Worm (Caenorhabditis elegans) whole organism, L4 larva: ENCODE data around the gene Y4C6A.3.

Experiments used
- D1046.2 ChIP-seq: fragments of 200-800 bp; sonication (Bioruptor generic); IDR thresholded peaks from 2 replicates; pipeline ENCODE4 v1.3.6; 2022; ENCODE audit warnings: missing genetic modification characterization, missing compliant biosample characterization
- F10B5.3 ChIP-seq: sonication (generic microtip); optimal IDR thresholded peaks from 2 replicates; lab custom pipeline; 2016; ENCODE audit warnings: mild to moderate bottlenecking, missing genetic modification characterization, missing compliant biosample characterization
- F44E2.7 ChIP-seq: fragments of 200-800 bp; sonication (Bioruptor generic); IDR thresholded peaks from 2 replicates; pipeline ENCODE4 v2.1.2; 2022; ENCODE audit warnings: missing genetic modification characterization, missing compliant biosample characterization
- F49E8.2 ChIP-seq: sonication (generic microtip); optimal IDR thresholded peaks from 2 replicates; lab custom pipeline; 2016; ENCODE audit warnings: missing compliant biosample characterization, mild to moderate bottlenecking, missing genetic modification characterization, borderline replicate concordance
- R02D3.7 ChIP-seq: fragments of 150-350 bp; sonication (generic microtip); optimal IDR thresholded peaks from 3 replicates; lab custom pipeline; 2014; ENCODE audit warnings: missing biosample characterization, missing genetic modification characterization
- Y48G9A.11 ChIP-seq: fragments of 200-800 bp; sonication (Bioruptor generic); IDR thresholded peaks from 2 replicates; pipeline ENCODE4 v1.3.6; 2022; ENCODE audit warnings: missing genetic modification reagents, missing genetic modification characterization, missing compliant biosample characterization
- Y75B8A.6 ChIP-seq: fragments of 200-800 bp; sonication (Bioruptor generic); IDR thresholded peaks from 2 replicates; pipeline ENCODE4 v1.3.6; 2022; ENCODE audit warnings: missing genetic modification reagents, missing genetic modification characterization, missing compliant biosample characterization
- aha-1 ChIP-seq: fragments of 150-350 bp; peaks from one replicate; lab custom pipeline; 2014; ENCODE audit warnings: missing biosample characterization, missing genetic modification characterization
- ama-1 ChIP-seq: fragments of 150-350 bp; optimal IDR thresholded peaks from 2 replicates; lab custom pipeline; 2014; ENCODE audit warnings: inconsistent platforms, mixed read lengths
- arid-1 ChIP-seq: fragments of 200-800 bp; sonication (Bioruptor generic); conservative IDR thresholded peaks from 2 replicates; pipeline ENCODE4 v1.3.6; 2022; ENCODE audit warnings: missing genetic modification reagents, missing genetic modification characterization, missing compliant biosample characterization
- ceh-32 ChIP-seq: sonication (generic microtip); optimal IDR thresholded peaks from 2 replicates; lab custom pipeline; 2016; ENCODE audit warnings: mild to moderate bottlenecking, missing genetic modification characterization, missing compliant biosample characterization; ENCODE audit not compliant: poor library complexity
- daf-12 ChIP-seq: fragments of 150-350 bp; optimal IDR thresholded peaks from 2 replicates; lab custom pipeline; 2014; ENCODE audit warnings: missing biosample characterization, missing genetic modification reagents, missing genetic modification characterization
- dmd-9 ChIP-seq: fragments of 200-800 bp; sonication (Bioruptor generic); IDR thresholded peaks from 2 replicates; pipeline ENCODE4 v1.3.6; 2022; ENCODE audit warnings: missing genetic modification reagents, missing genetic modification characterization, missing compliant biosample characterization
- dpl-1 ChIP-seq: fragments of 150-350 bp; optimal IDR thresholded peaks from 2 replicates; lab custom pipeline; 2014; ENCODE audit warnings: missing biosample characterization, missing genetic modification reagents, missing genetic modification characterization
- egl-43 ChIP-seq: fragments of 200-800 bp; sonication (Bioruptor generic); IDR thresholded peaks from 2 replicates; pipeline ENCODE4 v1.3.6; 2022; ENCODE audit warnings: missing genetic modification reagents, missing genetic modification characterization, missing compliant biosample characterization
- gei-8 ChIP-seq: fragments of 200-800 bp; sonication (Bioruptor generic); optimal IDR thresholded peaks from 2 replicates; lab custom pipeline; 2018; ENCODE audit warnings: mild to moderate bottlenecking, missing genetic modification characterization, missing compliant biosample characterization
- lim-7 ChIP-seq: fragments of 200-800 bp; sonication (Bioruptor generic); IDR thresholded peaks from 2 replicates; pipeline ENCODE4 v1.3.6; 2022; ENCODE audit warnings: missing genetic modification characterization, missing compliant biosample characterization
- lin-15B ChIP-seq: fragments of 150-350 bp; sonication (generic microtip); optimal IDR thresholded peaks from 3 replicates; lab custom pipeline; 2014; ENCODE audit warnings: missing biosample characterization, missing genetic modification characterization
- madf-9 ChIP-seq: fragments of 200-800 bp; sonication (Bioruptor generic); conservative IDR thresholded peaks from 2 replicates; pipeline ENCODE4 v1.3.6; 2022; ENCODE audit warnings: missing genetic modification reagents, missing genetic modification characterization, missing compliant biosample characterization
- mxl-2 ChIP-seq: fragments of 200-800 bp; sonication (Bioruptor generic); conservative IDR thresholded peaks from 2 replicates; pipeline ENCODE4 v1.3.6; 2022; ENCODE audit warnings: missing genetic modification reagents, missing genetic modification characterization, missing compliant biosample characterization
- nhr-11 ChIP-seq: fragments of 150-350 bp; optimal IDR thresholded peaks from 2 replicates; lab custom pipeline; 2014; ENCODE audit warnings: missing biosample characterization, missing genetic modification characterization
- nhr-25 ChIP-seq: sonication (generic microtip); optimal IDR thresholded peaks from 2 replicates; lab custom pipeline; 2017; ENCODE audit warnings: missing genetic modification characterization, mild to moderate bottlenecking, missing compliant biosample characterization, antibody characterized with exemption, moderate library complexity, borderline replicate concordance; ENCODE audit not compliant: insufficient read depth
- nhr-76 ChIP-seq: fragments of 150-350 bp; optimal IDR thresholded peaks from 2 replicates; lab custom pipeline; 2014; ENCODE audit warnings: missing biosample characterization, missing genetic modification characterization
- pha-4 ChIP-seq, 2 experiments: fragments of 150-350 bp in 1 of 2; fragments of 200-800 bp in 1 of 2; sonication (Bioruptor generic) in 1 of 2; IDR thresholded peaks in 1 of 2; optimal IDR thresholded peaks in 1 of 2; 2 replicates each; pipeline versions ENCODE4 v1.3.6 to Lab custom; 2014 to 2022; ENCODE audit warnings: missing genetic modification characterization in 2 of 2, missing genetic modification reagents in 2 of 2, missing biosample characterization in 1 of 2, missing compliant biosample characterization in 1 of 2
- saeg-2 ChIP-seq: fragments of 200-800 bp; sonication (Bioruptor generic); IDR thresholded peaks from 2 replicates; pipeline ENCODE4 v1.3.6; 2022; ENCODE audit warnings: missing genetic modification reagents, missing genetic modification characterization, missing compliant biosample characterization
- snpc-1.2 ChIP-seq: fragments of 200-800 bp; sonication (Bioruptor generic); IDR thresholded peaks from 2 replicates; pipeline ENCODE4 v1.3.6; 2022; ENCODE audit warnings: missing genetic modification reagents, missing genetic modification characterization, missing compliant biosample characterization
- snpc-4 ChIP-seq: fragments of 150-350 bp; optimal IDR thresholded peaks from 2 replicates; lab custom pipeline; 2014; ENCODE audit warnings: missing biosample characterization, missing genetic modification characterization
- tag-97 ChIP-seq: fragments of 200-800 bp; sonication (Bioruptor generic); IDR thresholded peaks from 2 replicates; pipeline ENCODE4 v1.3.6; 2022; ENCODE audit warnings: missing genetic modification characterization, missing compliant biosample characterization
- unc-130 ChIP-seq: sonication (generic microtip); optimal IDR thresholded peaks from 2 replicates; lab custom pipeline; 2016; ENCODE audit warnings: missing genetic modification reagents, missing genetic modification characterization, missing compliant biosample characterization
- zag-1 ChIP-seq: fragments of 150-350 bp; optimal IDR thresholded peaks from 2 replicates; lab custom pipeline; 2014; ENCODE audit warnings: missing biosample characterization, missing genetic modification characterization
- ztf-11 ChIP-seq: fragments of 150-350 bp; optimal IDR thresholded peaks from 2 replicates; lab custom pipeline; 2014; ENCODE audit warnings: missing biosample characterization, missing genetic modification characterization

Gene Y4C6A.3

ce11 chrIV:5479289-5479688 is 23.4 kb upstream of the Y4C6A.3 start, which contains the start of gene T11F8.1:
T11F8.1 (plus strand) TSS chrIV:5479589.
- no peak for TF ChIP-seq daf-12
- no peak for TF ChIP-seq Y48G9A.11 (GFP tag; lab: Robert Waterston, UW)
- no peak for TF ChIP-seq lin-15B (tag; lab: Kevin White, UChicago)
- no peak for TF ChIP-seq egl-43
- TF ChIP-seq arid-1 (GFP tag; lab: Robert Waterston, UW) = no peak
- no peak for TF ChIP-seq nhr-11 (tag; lab: Kevin White, UChicago)
- TF ChIP-seq pha-4 (GFP tag; IDR thresholded peaks at IDR 0.05; lab: Robert Waterston, UW) = no peak
- no peak for TF ChIP-seq pha-4 (tag; optimal IDR thresholded peaks at IDR 0.05; lab: Kevin White, UChicago)
- TF ChIP-seq dmd-9 (GFP tag; lab: Robert Waterston, UW) = no peak
- TF ChIP-seq ceh-32 (tag; lab: Kevin White, UChicago) = no peak
- TF ChIP-seq F44E2.7 = no peak
- no peak for TF ChIP-seq nhr-25 (tag; lab: Kevin White, UChicago)
- no peak for TF ChIP-seq dpl-1 (GFP tag; lab: Kevin White, UChicago)
- no peak for TF ChIP-seq mxl-2 (GFP tag; lab: Robert Waterston, UW)
- TF ChIP-seq F10B5.3 = no peak
- no peak for TF ChIP-seq D1046.2
- TF ChIP-seq Y75B8A.6 (GFP tag; lab: Robert Waterston, UW) = no peak
- TF ChIP-seq aha-1 (tag; lab: Kevin White, UChicago) = no peak

- TF ChIP-seq snpc-4 (no peak), saeg-2 (GFP tag; lab: Robert Waterston, UW) (no peak), R02D3.7 (tag; lab: Kevin White, UChicago) (no peak), ztf-11 (tag; lab: Kevin White, UChicago) (no peak), gei-8 (GFP tag; lab: Kevin White, UChicago) (no peak), ama-1 (no peak)
Observed at ce11 chrIV:5476468-5476867, 20.6 kb upstream of the Y4C6A.3 start, which contains the start of gene T11F8.4. T11F8.4 (minus strand) TSS chrIV:5476568.

ce11 chrIV:5473098-5473497 is 17.2 kb upstream of the Y4C6A.3 start:
- TF ChIP-seq zag-1 (no peak), Y48G9A.11 (GFP tag; lab: Robert Waterston, UW) (peak; percentile 13; the same call in 1 of the 2 replicates), snpc-1.2 (GFP tag; lab: Robert Waterston, UW) (peak; percentile 87), unc-130 (GFP tag; lab: Kevin White, UChicago) (peak; percentile 37)

DNA sequence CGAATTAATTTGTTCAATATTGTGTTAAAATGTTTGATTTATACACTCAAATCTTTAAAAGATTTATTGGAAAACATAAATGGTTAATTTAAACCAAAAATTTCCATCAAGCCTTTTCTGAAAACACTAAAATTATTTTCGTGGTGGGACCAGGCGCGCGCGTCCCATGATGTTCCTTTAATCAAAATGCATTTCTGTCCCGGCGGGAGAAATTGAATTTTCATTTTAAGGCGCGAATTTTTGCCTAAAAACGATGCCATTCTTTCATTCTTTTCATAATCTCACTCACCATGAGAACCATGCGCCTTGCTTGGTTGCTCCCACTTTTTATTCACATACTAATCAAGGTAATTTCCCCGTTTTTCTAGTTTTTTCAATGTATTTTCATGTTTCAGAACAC is 13.8 kb upstream of the Y4C6A.3 start, which contains the start of gene rme-2:
TSS of gene rme-2 (plus strand) at position 288 of the 400 bp plus-strand sequence.
- TF ChIP-seq lim-7 (GFP tag; lab: Robert Waterston, UW) (no peak), unc-130 (GFP tag; lab: Kevin White, UChicago) (peak; percentile 82), nhr-76 (tag; lab: Kevin White, UChicago) (no peak), F49E8.2 (tag; lab: Kevin White, UChicago) (peak; percentile 74), Y48G9A.11 (GFP tag; lab: Robert Waterston, UW) (0 out of 2 replicates have a peak, but pooled peaks have one; percentile 35), tag-97 (GFP tag; lab: Robert Waterston, UW) (no peak), snpc-1.2 (GFP tag; lab: Robert Waterston, UW) (peak; percentile 95), Y75B8A.6 (GFP tag; lab: Robert Waterston, UW) (no peak)

DNA sequence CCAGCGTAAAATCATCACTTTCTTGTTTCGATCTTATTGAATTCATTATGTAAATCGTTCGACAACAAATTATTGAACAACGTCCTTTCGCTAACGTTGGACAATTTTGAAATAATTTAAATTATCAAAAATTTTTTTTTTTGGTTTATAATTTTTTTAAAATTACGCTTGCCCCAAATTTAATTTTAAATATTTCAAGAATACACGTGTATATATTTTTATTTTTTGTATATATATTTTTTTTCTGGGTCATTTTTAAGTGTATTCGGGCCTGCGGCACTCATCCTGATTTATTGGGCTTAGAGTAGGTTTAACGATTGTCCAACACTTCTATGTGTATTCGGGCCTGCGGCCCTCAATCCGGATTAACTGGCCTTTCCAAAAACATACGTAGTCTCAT is 8.5 kb upstream of the Y4C6A.3 start, which contains the start of gene Y52D5A.2:
TSS of gene Y52D5A.2 (minus strand) at position 101 of the 400 bp plus-strand sequence.
- peak; percentile 25 for TF ChIP-seq aha-1 (tag; lab: Kevin White, UChicago)

DNA sequence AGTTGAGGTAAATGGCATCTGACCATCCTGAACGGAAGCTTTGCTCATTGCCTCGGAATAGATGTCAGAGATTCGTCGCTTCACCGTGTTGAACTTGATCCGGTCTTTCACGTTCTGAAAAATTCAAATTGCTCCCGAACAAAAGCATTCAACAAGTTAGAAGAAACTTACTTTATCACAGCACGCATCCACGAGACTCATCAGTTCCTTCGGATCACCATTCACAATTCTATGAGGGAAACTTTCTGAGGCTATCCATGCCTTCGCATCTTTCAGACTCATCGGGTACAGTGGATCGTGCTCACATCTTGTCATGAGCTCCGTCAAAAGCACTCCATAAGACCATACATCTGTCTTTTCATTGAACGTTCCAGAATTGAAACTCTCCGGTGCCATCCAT is 6.9 kb upstream of the Y4C6A.3 start:
- TF ChIP-seq pha-4 (GFP tag; IDR thresholded peaks at IDR 0.05; lab: Robert Waterston, UW) = no peak
- no peak for TF ChIP-seq pha-4 (tag; optimal IDR thresholded peaks at IDR 0.05; lab: Kevin White, UChicago)
- TF ChIP-seq aha-1 (tag; lab: Kevin White, UChicago) = peak; percentile 92
- no peak for TF ChIP-seq madf-9 (GFP tag; lab: Robert Waterston, UW)
